Worm (Caenorhabditis elegans) whole organism, L4 larva: ENCODE measurements around the gene D1005.4.
A peak's percentile ranks its signal among the peaks of the same experiment; 100 is the strongest.

Experiments
- D1046.2 ChIP-seq: fragments of 200-800 bp; sonication (Bioruptor generic); IDR thresholded peaks from 2 replicates; pipeline ENCODE4 v1.3.6; 2022; ENCODE audit warnings: missing genetic modification characterization, missing compliant biosample characterization
- F10B5.3 ChIP-seq: sonication (generic microtip); optimal IDR thresholded peaks from 2 replicates; lab custom pipeline; 2016; ENCODE audit warnings: mild to moderate bottlenecking, missing genetic modification characterization, missing compliant biosample characterization
- F26F4.8 ChIP-seq: fragments of 200-800 bp; sonication (Bioruptor generic); conservative IDR thresholded peaks from 2 replicates; pipeline ENCODE4 v1.3.6; 2022; ENCODE audit warnings: missing genetic modification characterization, missing compliant biosample characterization
- F37D6.2 ChIP-seq: sonication (generic microtip); optimal IDR thresholded peaks from 2 replicates; lab custom pipeline; 2016; ENCODE audit warnings: mild to moderate bottlenecking, missing genetic modification characterization, missing compliant biosample characterization
- F44E2.7 ChIP-seq: fragments of 200-800 bp; sonication (Bioruptor generic); IDR thresholded peaks from 2 replicates; pipeline ENCODE4 v2.1.2; 2022; ENCODE audit warnings: missing genetic modification characterization, missing compliant biosample characterization
- F49E8.2 ChIP-seq: sonication (generic microtip); optimal IDR thresholded peaks from 2 replicates; lab custom pipeline; 2016; ENCODE audit warnings: missing compliant biosample characterization, mild to moderate bottlenecking, missing genetic modification characterization, borderline replicate concordance
- T26A8.4 ChIP-seq: fragments of 200-800 bp; sonication (Bioruptor generic); IDR thresholded peaks from 2 replicates; pipeline ENCODE4 v1.3.6; 2022; ENCODE audit warnings: missing genetic modification characterization, missing compliant biosample characterization
- Y105C5A.15 ChIP-seq: fragments of 200-800 bp; sonication (Bioruptor generic); IDR thresholded peaks from 2 replicates; pipeline ENCODE4 v1.3.6; 2022; ENCODE audit warnings: missing genetic modification characterization, missing compliant biosample characterization
- Y5F2A.4 ChIP-seq: fragments of 200-800 bp; sonication (Bioruptor generic); optimal IDR thresholded peaks from 2 replicates; lab custom pipeline; 2018; ENCODE audit warnings: mild to moderate bottlenecking, missing genetic modification characterization, missing compliant biosample characterization
- ZK337.2 ChIP-seq: fragments of 200-800 bp; sonication (Bioruptor generic); IDR thresholded peaks from 2 replicates; pipeline ENCODE4 v1.3.6; 2022; ENCODE audit warnings: missing genetic modification reagents, missing genetic modification characterization, missing compliant biosample characterization
- aha-1 ChIP-seq: fragments of 150-350 bp; peaks from one replicate; lab custom pipeline; 2014; ENCODE audit warnings: missing biosample characterization, missing genetic modification characterization
- aly-2 ChIP-seq: sonication (generic microtip); optimal IDR thresholded peaks from 2 replicates; lab custom pipeline; 2018; ENCODE audit warnings: missing biosample characterization, missing genetic modification characterization
- ama-1 ChIP-seq: fragments of 150-350 bp; optimal IDR thresholded peaks from 2 replicates; lab custom pipeline; 2014; ENCODE audit warnings: inconsistent platforms, mixed read lengths
- arid-1 ChIP-seq: fragments of 200-800 bp; sonication (Bioruptor generic); conservative IDR thresholded peaks from 2 replicates; pipeline ENCODE4 v1.3.6; 2022; ENCODE audit warnings: missing genetic modification reagents, missing genetic modification characterization, missing compliant biosample characterization
- ceh-20 ChIP-seq: fragments of 200-800 bp; sonication (Bioruptor generic); IDR thresholded peaks from 2 replicates; pipeline ENCODE4 v1.3.6; 2022; ENCODE audit warnings: missing genetic modification reagents, missing genetic modification characterization, missing compliant biosample characterization
- cey-2 ChIP-seq: sonication (generic microtip); optimal IDR thresholded peaks from 3 replicates; lab custom pipeline; 2017; ENCODE audit warnings: missing genetic modification characterization, mild to moderate bottlenecking, missing compliant biosample characterization, antibody characterized with exemption, borderline replicate concordance; ENCODE audit not compliant: insufficient read depth
- daf-12 ChIP-seq: fragments of 150-350 bp; optimal IDR thresholded peaks from 2 replicates; lab custom pipeline; 2014; ENCODE audit warnings: missing biosample characterization, missing genetic modification reagents, missing genetic modification characterization
- daf-19 ChIP-seq: fragments of 200-800 bp; sonication (Bioruptor generic); conservative IDR thresholded peaks from 2 replicates; pipeline ENCODE4 v1.3.6; 2022; ENCODE audit warnings: missing genetic modification characterization, missing compliant biosample characterization
- dmd-6 ChIP-seq: fragments of 200-800 bp; sonication (Bioruptor generic); IDR thresholded peaks from 2 replicates; pipeline ENCODE4 v1.3.6; 2022; ENCODE audit warnings: missing genetic modification reagents, missing genetic modification characterization, missing compliant biosample characterization
- dmd-8 ChIP-seq: fragments of 200-800 bp; sonication (Bioruptor generic); IDR thresholded peaks from 2 replicates; pipeline ENCODE4 v1.3.6; 2022; ENCODE audit warnings: missing genetic modification characterization, missing compliant biosample characterization
- dpl-1 ChIP-seq: fragments of 150-350 bp; optimal IDR thresholded peaks from 2 replicates; lab custom pipeline; 2014; ENCODE audit warnings: missing biosample characterization, missing genetic modification reagents, missing genetic modification characterization
- duxl-1 ChIP-seq: sonication (generic microtip); optimal IDR thresholded peaks from 2 replicates; lab custom pipeline; 2016; ENCODE audit warnings: mild to moderate bottlenecking, missing genetic modification characterization, moderate library complexity, missing compliant biosample characterization; ENCODE audit not compliant: poor library complexity
- egl-43 ChIP-seq: fragments of 200-800 bp; sonication (Bioruptor generic); IDR thresholded peaks from 2 replicates; pipeline ENCODE4 v1.3.6; 2022; ENCODE audit warnings: missing genetic modification reagents, missing genetic modification characterization, missing compliant biosample characterization
- gei-8 ChIP-seq: fragments of 200-800 bp; sonication (Bioruptor generic); optimal IDR thresholded peaks from 2 replicates; lab custom pipeline; 2018; ENCODE audit warnings: mild to moderate bottlenecking, missing genetic modification characterization, missing compliant biosample characterization
- hif-1 ChIP-seq, 2 experiments: sonication (generic microtip); optimal IDR thresholded peaks; 2 replicates each; lab custom pipeline; 2016 to 2017; ENCODE audit warnings: missing compliant biosample characterization in 2 of 2, missing genetic modification characterization in 2 of 2, missing genetic modification reagents in 2 of 2, missing genotype in 2 of 2, mild to moderate bottlenecking in 1 of 2
- hlh-11 ChIP-seq: fragments of 200-800 bp; sonication (Bioruptor generic); optimal IDR thresholded peaks from 2 replicates; lab custom pipeline; 2018; ENCODE audit warnings: mild to moderate bottlenecking, missing genetic modification characterization, missing compliant biosample characterization
- jun-1 ChIP-seq: fragments of 150-350 bp; optimal IDR thresholded peaks from 2 replicates; lab custom pipeline; 2014; ENCODE audit warnings: missing biosample characterization, missing genetic modification reagents, missing genetic modification characterization
- lim-7 ChIP-seq: fragments of 200-800 bp; sonication (Bioruptor generic); IDR thresholded peaks from 2 replicates; pipeline ENCODE4 v1.3.6; 2022; ENCODE audit warnings: missing genetic modification characterization, missing compliant biosample characterization
- lin-1 ChIP-seq: fragments of 200-800 bp; sonication (Bioruptor generic); IDR thresholded peaks from 2 replicates; pipeline ENCODE4 v1.3.6; 2022; ENCODE audit warnings: missing genetic modification reagents, missing genetic modification characterization, missing compliant biosample characterization
- lin-13 ChIP-seq: fragments of 150-350 bp; optimal IDR thresholded peaks from 2 replicates; lab custom pipeline; 2014; ENCODE audit warnings: missing biosample characterization, missing genetic modification reagents, missing genetic modification characterization
- lin-15B ChIP-seq: fragments of 150-350 bp; sonication (generic microtip); optimal IDR thresholded peaks from 3 replicates; lab custom pipeline; 2014; ENCODE audit warnings: missing biosample characterization, missing genetic modification characterization
- lin-39 ChIP-seq: fragments of 150-350 bp; optimal IDR thresholded peaks from 2 replicates; lab custom pipeline; 2014; ENCODE audit warnings: missing biosample characterization, missing genetic modification reagents, missing genetic modification characterization
- lsy-2 ChIP-seq, 2 experiments: fragments of 150-350 bp in 1 of 2; sonication (generic microtip) in 1 of 2; optimal IDR thresholded peaks; 2 replicates each; lab custom pipeline; 2014 to 2017; ENCODE audit warnings: missing biosample characterization in 2 of 2, missing genetic modification characterization in 2 of 2
- madf-9 ChIP-seq: fragments of 200-800 bp; sonication (Bioruptor generic); conservative IDR thresholded peaks from 2 replicates; pipeline ENCODE4 v1.3.6; 2022; ENCODE audit warnings: missing genetic modification reagents, missing genetic modification characterization, missing compliant biosample characterization
- mdt-29 ChIP-seq: fragments of 200-800 bp; sonication (Bioruptor generic); IDR thresholded peaks from 2 replicates; pipeline ENCODE4 v1.3.6; 2022; ENCODE audit warnings: missing genetic modification reagents, missing genetic modification characterization, missing compliant biosample characterization
- mep-1 ChIP-seq: fragments of 150-350 bp; sonication (generic microtip); optimal IDR thresholded peaks from 3 replicates; lab custom pipeline; 2014; ENCODE audit warnings: missing biosample characterization, missing genetic modification characterization
- mes-2 ChIP-seq: sonication (generic microtip); optimal IDR thresholded peaks from 2 replicates; lab custom pipeline; 2016; ENCODE audit warnings: missing genotype, mild to moderate bottlenecking, missing genetic modification characterization, missing compliant biosample characterization; ENCODE audit not compliant: poor library complexity, severe bottlenecking
- nhr-237 ChIP-seq: sonication (generic microtip); optimal IDR thresholded peaks from 2 replicates; lab custom pipeline; 2017; ENCODE audit warnings: missing biosample characterization, missing genetic modification characterization
- nhr-25 ChIP-seq: sonication (generic microtip); optimal IDR thresholded peaks from 2 replicates; lab custom pipeline; 2017; ENCODE audit warnings: missing genetic modification characterization, mild to moderate bottlenecking, missing compliant biosample characterization, antibody characterized with exemption, moderate library complexity, borderline replicate concordance; ENCODE audit not compliant: insufficient read depth
- nhr-28 ChIP-seq: fragments of 150-350 bp; optimal IDR thresholded peaks from 2 replicates; lab custom pipeline; 2014; ENCODE audit warnings: missing biosample characterization, missing genetic modification characterization
- nhr-41 ChIP-seq: fragments of 200-800 bp; sonication (Bioruptor generic); IDR thresholded peaks from 2 replicates; pipeline ENCODE4 v1.3.6; 2022; ENCODE audit warnings: missing genetic modification reagents, missing genetic modification characterization, missing compliant biosample characterization
- nhr-6 ChIP-seq: fragments of 150-350 bp; optimal IDR thresholded peaks from 2 replicates; lab custom pipeline; 2014; ENCODE audit warnings: missing biosample characterization, missing genetic modification characterization
- nhr-77 ChIP-seq: fragments of 150-350 bp; optimal IDR thresholded peaks from 2 replicates; lab custom pipeline; 2014; ENCODE audit warnings: missing biosample characterization, missing genetic modification characterization
- php-3 ChIP-seq: fragments of 200-800 bp; sonication (Bioruptor generic); IDR thresholded peaks from 2 replicates; pipeline ENCODE4 v1.3.6; 2022; ENCODE audit warnings: missing genetic modification reagents, missing genetic modification characterization, missing compliant biosample characterization
- rbr-2 ChIP-seq: sonication (generic microtip); optimal IDR thresholded peaks from 2 replicates; lab custom pipeline; 2016; ENCODE audit warnings: missing genotype, missing genetic modification characterization, missing compliant biosample characterization
- sdz-12 ChIP-seq: fragments of 200-800 bp; sonication (Bioruptor generic); optimal IDR thresholded peaks from 2 replicates; lab custom pipeline; 2018; ENCODE audit warnings: mild to moderate bottlenecking, missing genetic modification characterization, missing compliant biosample characterization
- spr-1 ChIP-seq: sonication (generic microtip); optimal IDR thresholded peaks from 2 replicates; lab custom pipeline; 2016; ENCODE audit warnings: mild to moderate bottlenecking, missing genetic modification characterization, missing compliant biosample characterization
- unc-130 ChIP-seq: sonication (generic microtip); optimal IDR thresholded peaks from 2 replicates; lab custom pipeline; 2016; ENCODE audit warnings: missing genetic modification reagents, missing genetic modification characterization, missing compliant biosample characterization
- vab-7 ChIP-seq: fragments of 200-800 bp; sonication (Bioruptor generic); IDR thresholded peaks from 2 replicates; pipeline ENCODE4 v1.3.6; 2022; ENCODE audit warnings: missing genetic modification reagents, missing genetic modification characterization, missing compliant biosample characterization
- zfp-2 ChIP-seq: sonication (generic microtip); optimal IDR thresholded peaks from 2 replicates; lab custom pipeline; 2016; ENCODE audit warnings: mild to moderate bottlenecking, missing genetic modification characterization, missing compliant biosample characterization
- zfp-3 ChIP-seq: fragments of 200-800 bp; sonication (Bioruptor generic); conservative IDR thresholded peaks from 2 replicates; pipeline ENCODE4 v1.3.6; 2022; ENCODE audit warnings: missing genetic modification reagents, missing genetic modification characterization, missing compliant biosample characterization
- zip-2 ChIP-seq: fragments of 150-350 bp; optimal IDR thresholded peaks from 2 replicates; lab custom pipeline; 2014; ENCODE audit warnings: missing biosample characterization, missing genetic modification characterization

The D1005.4 gene

DNA sequence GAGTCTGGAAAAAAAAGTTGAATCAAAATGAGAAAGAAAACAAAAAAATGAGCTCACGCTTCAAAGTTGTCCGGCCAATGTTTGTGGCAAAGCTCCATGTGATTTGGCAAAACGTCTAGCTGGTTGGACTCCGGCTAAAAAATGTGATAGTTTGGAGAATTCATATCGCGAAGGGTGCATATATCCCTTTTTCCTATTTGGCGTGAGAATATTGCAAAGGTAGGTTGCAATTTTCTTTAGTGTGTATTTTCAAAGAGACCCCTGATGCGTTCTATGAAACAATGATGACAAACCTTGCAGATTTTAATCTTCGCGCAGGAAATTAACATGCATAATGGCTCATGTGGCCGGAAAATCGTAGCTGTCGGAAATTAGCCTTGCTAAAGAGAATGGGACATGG lies 6.6 kb upstream of the D1005.4 start (continued):
- TF ChIP-seq zfp-2 (tag; lab: Kevin White, UChicago) (no peak), jun-1 (peak; percentile 1), lin-1 (no peak), nhr-41 (GFP tag; lab: Robert Waterston, UW) (no peak), gei-8 (GFP tag; lab: Kevin White, UChicago) (no peak), madf-9 (no peak), D1046.2 (GFP tag; lab: Robert Waterston, UW) (no peak), lin-39 (tag; lab: Kevin White, UChicago) (no peak), mes-2 (tag; lab: Kevin White, UChicago) (peak; percentile 21), ZK337.2 (GFP tag; lab: Robert Waterston, UW) (no peak), lim-7 (GFP tag; lab: Robert Waterston, UW) (no peak), rbr-2 (tag; lab: Kevin White, UChicago) (peak; percentile 16), daf-19 (GFP tag; lab: Robert Waterston, UW) (no peak), sdz-12 (no peak), ceh-20 (GFP tag; lab: Robert Waterston, UW) (no peak), zip-2 (tag; lab: Kevin White, UChicago) (no peak), arid-1 (GFP tag; lab: Robert Waterston, UW) (no peak), nhr-237 (tag; lab: Kevin White, UChicago) (no peak), daf-12 (tag; lab: Kevin White, UChicago) (no peak), Y105C5A.15 (GFP tag; lab: Robert Waterston, UW) (no peak), T26A8.4 (0 out of 2 replicates have a peak, but pooled peaks have one; percentile 55), mep-1 (tag; lab: Kevin White, UChicago) (no peak), cey-2 (no peak), nhr-25 (no peak), dmd-6 (GFP tag; lab: Robert Waterston, UW) (0 out of 2 replicates have a peak, but pooled peaks have one; percentile 12), mdt-29 (no peak), php-3 (GFP tag; lab: Robert Waterston, UW) (no peak), nhr-77 (tag; lab: Kevin White, UChicago) (no peak), egl-43 (GFP tag; lab: Robert Waterston, UW) (0 out of 2 replicates have a peak, but pooled peaks have one; percentile 21), F44E2.7 (GFP tag; lab: Robert Waterston, UW) (no peak), lin-13 (no peak), spr-1 (tag; lab: Kevin White, UChicago) (no peak), Y5F2A.4 (GFP tag; lab: Kevin White, UChicago) (peak; percentile 20), lin-15B (tag; lab: Kevin White, UChicago) (no peak), nhr-6 (tag; lab: Kevin White, UChicago) (no peak), dmd-8 (no peak), aha-1 (no peak), nhr-28 (tag; lab: Kevin White, UChicago) (no peak), lsy-2 (tag; optimal IDR thresholded peaks at IDR 0.05; lab: Kevin White, UChicago) (peak in 1 of 2 experiments; percentile 46), F10B5.3 (no peak), zfp-3 (GFP tag; lab: Robert Waterston, UW) (no peak), dpl-1 (GFP tag; lab: Kevin White, UChicago) (no peak), hlh-11 (tag; lab: Kevin White, UChicago) (peak; percentile 12), aly-2 (tag; lab: Kevin White, UChicago) (no peak), unc-130 (no peak), hif-1 (tag; optimal IDR thresholded peaks at IDR 0.05; lab: Kevin White, UChicago) (no peak), ama-1 (lab: Kevin White, UChicago) (no peak), F49E8.2 (tag; lab: Kevin White, UChicago) (no peak), F37D6.2 (tag; lab: Kevin White, UChicago) (no peak), F26F4.8 (no peak), vab-7 (GFP tag; lab: Robert Waterston, UW) (no peak), duxl-1 (tag; lab: Kevin White, UChicago) (peak; percentile 64)
